Worm (Caenorhabditis elegans) whole organism, midembryonic: ENCODE data around the gene iff-1.

ENCODE experiments used
- T22C8.4 ChIP-seq: fragments of 200-800 bp; sonication (Bioruptor generic); IDR thresholded peaks from 2 replicates; pipeline ENCODE4 v1.3.6; 2022; ENCODE audit warnings: missing genetic modification characterization, missing compliant biosample characterization
- cog-1 ChIP-seq: sonication (generic microtip); optimal IDR thresholded peaks from 2 replicates; lab custom pipeline; 2016; ENCODE audit warnings: missing genetic modification characterization, missing compliant biosample characterization
- flt-1 ChIP-seq: fragments of 200-800 bp; sonication (Bioruptor generic); IDR thresholded peaks from 2 replicates; pipeline ENCODE4 v1.3.6; 2022; ENCODE audit warnings: missing genetic modification characterization, missing compliant biosample characterization
- klf-2 ChIP-seq: fragments of 200-800 bp; sonication (Bioruptor generic); conservative IDR thresholded peaks from 2 replicates; pipeline ENCODE4 v1.3.6; 2022; ENCODE audit warnings: missing genetic modification reagents, missing genetic modification characterization, missing compliant biosample characterization
- med-1 ChIP-seq: sonication (generic microtip); optimal IDR thresholded peaks from 2 replicates; lab custom pipeline; 2017; ENCODE audit warnings: missing genetic modification characterization, mild to moderate bottlenecking, missing compliant biosample characterization, antibody characterized with exemption, missing genetic modification reagents; ENCODE audit not compliant: insufficient read depth
- ref-1 ChIP-seq: fragments of 200-800 bp; sonication (Bioruptor generic); conservative IDR thresholded peaks from 2 replicates; pipeline ENCODE4 v1.3.6; 2022; ENCODE audit warnings: missing genetic modification reagents, missing genetic modification characterization, missing compliant biosample characterization
- tab-1 ChIP-seq: fragments of 200-800 bp; sonication (Bioruptor generic); IDR thresholded peaks from 2 replicates; pipeline ENCODE4 v1.3.6; 2022; ENCODE audit warnings: missing genetic modification characterization, missing compliant biosample characterization
- ztf-23 ChIP-seq: fragments of 200-800 bp; sonication (Bioruptor generic); IDR thresholded peaks from 2 replicates; pipeline ENCODE4 v1.3.6; 2022; ENCODE audit warnings: missing genetic modification reagents, missing genetic modification characterization, missing compliant biosample characterization
- ztf-29 ChIP-seq: fragments of 200-800 bp; sonication (Bioruptor generic); IDR thresholded peaks from 2 replicates; pipeline ENCODE4 v1.3.6; 2022; ENCODE audit warnings: missing genetic modification reagents, missing genetic modification characterization, missing compliant biosample characterization

Gene iff-1

DNA sequence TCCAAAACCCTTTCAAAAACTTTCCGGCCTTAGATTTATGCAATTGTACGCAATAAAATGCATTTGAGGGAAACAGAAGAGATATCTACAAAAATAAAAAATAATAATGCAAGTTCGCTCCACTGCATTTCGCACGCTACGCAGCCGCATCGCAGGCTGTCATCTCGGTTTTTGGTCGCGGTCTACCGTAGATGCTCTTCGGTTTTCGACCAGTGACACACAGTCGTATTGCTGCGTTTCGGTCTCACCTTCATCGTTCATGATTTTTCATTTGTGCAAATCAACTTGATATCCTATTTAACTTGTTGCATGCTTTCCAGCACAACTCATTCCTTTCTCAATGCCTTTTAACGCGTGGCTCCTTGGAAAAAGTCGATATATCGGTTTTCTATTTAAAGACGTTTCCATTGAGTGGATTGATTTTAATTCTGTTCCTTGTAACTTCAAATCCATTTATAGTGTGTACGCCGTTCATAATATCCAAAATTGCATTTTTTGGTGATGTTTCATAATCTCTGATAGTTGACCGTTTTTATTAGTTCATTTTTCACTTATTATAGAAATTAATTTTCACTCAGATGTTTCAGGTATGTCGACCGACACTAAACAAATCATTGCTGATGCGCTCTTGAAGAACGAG lies 33.8 kb upstream of the iff-1 start, which contains the start of gene vha-1:
Gene vha-1, plus strand, starts transcription at position 590 of the 640 bp plus-strand sequence.
- peak; percentile 53 for TF ChIP-seq cog-1 (tag; lab: Kevin White, UChicago)
- no peak for TF ChIP-seq med-1 (GFP tag; lab: Kevin White, UChicago)
- no peak; the same call in 1 of the 2 replicates for TF ChIP-seq flt-1 (GFP tag; lab: Robert Waterston, UW)
- TF ChIP-seq ztf-29 (GFP tag; lab: Robert Waterston, UW), result no peak
- TF ChIP-seq ztf-23 (GFP tag; lab: Robert Waterston, UW), result 0 out of 2 replicates have a peak, but pooled peaks have one; percentile 53

DNA sequence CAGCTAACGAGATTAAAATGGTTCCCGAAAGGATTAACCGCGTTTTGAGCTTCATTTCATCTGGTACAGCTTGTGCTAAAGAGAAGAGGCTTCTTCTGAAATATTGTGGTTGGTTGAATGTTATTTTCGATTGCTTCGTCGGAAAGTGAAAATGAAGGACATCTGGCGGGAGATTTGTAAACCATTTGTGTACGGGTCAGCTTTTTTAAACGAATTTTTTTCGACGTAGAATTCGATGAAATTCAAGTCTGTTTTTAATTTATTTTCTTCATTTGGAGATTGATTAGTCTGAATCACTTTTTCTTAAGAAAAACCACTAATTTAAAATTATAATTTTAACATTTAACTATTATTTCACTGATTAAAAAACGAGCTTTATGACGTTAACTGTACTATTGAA lies 33.3 kb upstream of the iff-1 start, which contains the start of gene sqv-3:
Gene sqv-3, minus strand, starts transcription at position 101 of the 400 bp plus-strand sequence.
- TF ChIP-seq ref-1 (GFP tag; lab: Robert Waterston, UW) (no peak), klf-2 (GFP tag; lab: Robert Waterston, UW) (no peak), ztf-29 (GFP tag; lab: Robert Waterston, UW) (no peak), ztf-23 (GFP tag; lab: Robert Waterston, UW) (no peak)

DNA sequence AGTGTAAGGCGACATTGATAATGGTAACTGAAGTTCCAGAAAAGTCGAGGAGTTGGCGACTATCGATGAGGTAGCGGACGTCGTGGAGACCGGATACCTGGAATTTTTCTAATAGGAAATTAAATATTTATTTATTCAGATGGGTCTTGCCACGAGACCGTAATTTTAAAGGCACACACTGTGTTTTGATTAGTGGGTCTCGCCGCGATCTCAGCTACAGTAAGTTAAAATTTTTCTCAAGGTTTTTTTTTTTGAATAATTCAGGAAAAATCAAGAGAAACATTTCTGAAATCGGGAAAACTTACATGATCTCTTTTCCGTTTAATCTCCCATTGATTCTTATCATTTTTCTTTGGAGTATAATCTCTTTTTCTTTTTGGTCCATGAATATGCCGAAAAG lies 32.1 kb upstream of the iff-1 start:
- TF ChIP-seq ztf-23 (GFP tag; lab: Robert Waterston, UW), result no peak
- TF ChIP-seq cog-1 (tag; lab: Kevin White, UChicago), result no peak
- TF ChIP-seq ref-1 (GFP tag; lab: Robert Waterston, UW), result no peak
- TF ChIP-seq med-1 (GFP tag; lab: Kevin White, UChicago), result no peak
- TF ChIP-seq tab-1 (GFP tag; lab: Robert Waterston, UW), result no peak
- no peak for TF ChIP-seq T22C8.4
- TF ChIP-seq ztf-29 (GFP tag; lab: Robert Waterston, UW), result no peak

DNA sequence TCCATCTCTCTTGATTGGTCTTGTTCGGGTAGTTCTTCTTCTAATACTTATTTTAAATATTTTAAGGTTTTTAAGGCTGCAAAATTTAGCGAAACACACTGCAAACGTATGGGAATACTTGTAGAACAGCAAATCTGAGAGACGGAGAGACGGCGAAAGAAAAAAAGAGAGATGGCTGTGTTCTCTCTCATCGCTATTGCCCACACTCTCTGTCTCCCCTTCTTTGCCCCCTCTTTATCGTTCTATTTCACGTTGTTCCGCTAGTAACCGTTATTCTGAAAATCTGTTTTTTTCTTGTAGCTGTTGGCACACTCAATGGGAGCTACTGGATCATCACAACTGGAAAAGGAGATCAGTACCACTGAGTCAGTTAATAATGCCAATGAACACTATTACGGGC lies 29.3 kb upstream of the iff-1 start, which contains the start of gene usp-46:
Gene usp-46, plus strand, starts transcription at position 301 of the 400 bp plus-strand sequence.
- TF ChIP-seq flt-1 (GFP tag; lab: Robert Waterston, UW) (0 out of 2 replicates have a peak, but pooled peaks have one; percentile 39), ref-1 (GFP tag; lab: Robert Waterston, UW) (no peak)

DNA sequence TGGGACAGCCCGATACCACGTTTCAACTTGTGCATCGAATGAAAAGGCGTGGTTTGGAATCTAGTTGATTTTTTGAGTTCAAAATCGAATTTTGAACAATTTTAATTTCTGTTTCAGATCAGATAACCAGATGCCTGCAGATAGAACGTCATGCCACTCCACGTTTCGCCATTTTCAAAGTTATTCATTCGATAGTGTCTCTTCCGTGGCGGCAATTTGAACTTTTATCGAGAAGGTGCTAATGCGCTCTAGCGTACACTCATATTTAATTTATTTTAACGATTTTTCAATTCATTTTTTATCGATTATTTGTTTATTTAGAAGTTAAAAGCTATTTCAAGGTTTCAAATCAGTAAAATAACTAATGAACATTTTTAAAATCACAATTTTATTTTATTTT lies 28.9 kb upstream of the iff-1 start:
- TF ChIP-seq cog-1 (tag; lab: Kevin White, UChicago), result no peak
- TF ChIP-seq tab-1 (GFP tag; lab: Robert Waterston, UW), result no peak
- TF ChIP-seq ztf-23 (GFP tag; lab: Robert Waterston, UW), result no peak
- TF ChIP-seq med-1 (GFP tag; lab: Kevin White, UChicago), result no peak
- TF ChIP-seq ztf-29 (GFP tag; lab: Robert Waterston, UW), result no peak
- TF ChIP-seq T22C8.4, result no peak
- no peak for TF ChIP-seq ref-1 (GFP tag; lab: Robert Waterston, UW)

DNA sequence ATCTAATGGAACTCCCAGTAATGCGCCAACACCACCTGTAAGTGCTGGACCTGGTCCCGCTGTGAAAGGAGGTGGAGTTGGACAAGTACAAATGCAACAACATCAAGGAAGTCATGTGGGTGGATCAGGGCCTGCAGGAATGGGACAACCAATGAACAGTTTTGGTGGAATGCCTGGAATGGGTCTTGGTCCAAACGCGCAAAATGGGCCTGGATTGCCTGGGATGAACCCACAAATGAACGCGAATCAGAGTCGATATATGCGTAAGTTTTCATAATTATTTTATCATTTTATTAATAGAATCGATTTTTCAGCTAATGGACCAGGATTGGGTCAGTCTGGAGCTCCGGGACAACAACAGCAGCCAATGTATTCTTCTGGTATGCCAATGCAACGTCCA lies 25.4 kb upstream of the iff-1 start:
- no peak for TF ChIP-seq tab-1 (GFP tag; lab: Robert Waterston, UW)
- no peak for TF ChIP-seq cog-1 (tag; lab: Kevin White, UChicago)
- no peak for TF ChIP-seq T22C8.4
- no peak for TF ChIP-seq klf-2 (GFP tag; lab: Robert Waterston, UW)
- TF ChIP-seq ztf-29 (GFP tag; lab: Robert Waterston, UW), result no peak
- TF ChIP-seq med-1 (GFP tag; lab: Kevin White, UChicago), result no peak
- no peak for TF ChIP-seq ztf-23 (GFP tag; lab: Robert Waterston, UW)
- no peak for TF ChIP-seq flt-1 (GFP tag; lab: Robert Waterston, UW)
- no peak for TF ChIP-seq ref-1 (GFP tag; lab: Robert Waterston, UW)

DNA sequence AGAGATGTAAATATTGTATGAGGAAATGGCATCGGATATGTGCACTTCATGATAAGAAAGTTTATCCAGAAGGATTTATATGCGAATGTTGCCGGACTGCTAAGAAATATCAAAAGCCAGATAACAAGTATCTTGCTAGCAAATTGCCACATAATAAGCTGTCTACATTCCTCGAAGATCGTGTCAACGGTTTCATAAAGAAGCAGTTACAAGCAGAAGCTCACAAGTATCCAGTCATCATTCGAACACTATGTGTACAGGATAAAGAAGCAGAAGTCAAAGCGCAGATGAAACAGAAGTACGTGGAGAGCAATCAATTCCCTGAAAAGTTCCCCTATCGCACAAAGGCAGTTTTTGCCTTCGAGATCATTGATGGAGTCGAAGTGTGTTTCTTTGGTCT lies 23.6 kb upstream of the iff-1 start:
- TF ChIP-seq tab-1 (GFP tag; lab: Robert Waterston, UW) (no peak), cog-1 (tag; lab: Kevin White, UChicago) (no peak), T22C8.4 (no peak), ref-1 (GFP tag; lab: Robert Waterston, UW) (no peak), ztf-29 (GFP tag; lab: Robert Waterston, UW) (no peak), ztf-23 (GFP tag; lab: Robert Waterston, UW) (no peak), flt-1 (GFP tag; lab: Robert Waterston, UW) (no peak), klf-2 (GFP tag; lab: Robert Waterston, UW) (no peak), med-1 (GFP tag; lab: Kevin White, UChicago) (no peak)

DNA sequence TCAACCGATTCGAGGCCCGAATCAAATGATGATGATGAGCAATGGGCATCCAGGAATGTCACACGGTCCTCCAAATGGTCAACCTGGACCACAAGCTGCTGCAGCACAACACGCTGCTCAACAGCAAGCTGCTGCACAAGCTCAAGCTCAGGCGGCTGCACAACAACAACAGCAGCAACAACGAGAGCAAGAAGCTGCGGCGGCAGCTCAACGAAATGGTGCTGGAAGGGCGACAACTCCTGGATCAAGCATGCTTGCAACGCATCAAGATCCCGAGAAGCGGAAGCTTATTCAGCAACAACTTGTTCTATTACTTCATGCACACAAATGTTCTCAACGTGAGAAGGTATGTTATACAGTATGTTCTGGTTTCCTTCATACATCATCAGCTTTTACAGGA lies 21.0 kb upstream of the iff-1 start:
- TF ChIP-seq cog-1 (tag; lab: Kevin White, UChicago) (no peak), flt-1 (GFP tag; lab: Robert Waterston, UW) (0 out of 2 replicates have a peak, but pooled peaks have one; percentile 50)

DNA sequence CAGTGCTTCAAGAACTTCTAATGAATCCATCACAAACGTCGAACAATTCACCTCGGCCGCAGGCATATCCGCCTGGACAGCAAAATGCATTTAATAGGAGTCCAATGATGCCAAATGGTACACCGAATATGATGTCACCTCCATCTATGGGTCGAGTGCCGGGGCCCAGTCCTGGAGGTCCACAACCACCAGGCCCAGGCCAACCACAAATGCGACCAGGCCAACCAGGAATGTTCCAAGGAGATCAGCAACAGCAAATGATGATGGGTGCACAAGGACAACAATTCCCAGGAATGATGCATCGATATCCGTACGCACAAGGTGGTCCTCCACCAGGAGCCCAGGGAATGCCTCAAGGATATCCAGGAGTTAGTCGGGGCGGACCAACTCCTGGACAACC lies 20.1 kb upstream of the iff-1 start:
- TF ChIP-seq flt-1 (GFP tag; lab: Robert Waterston, UW) (0 out of 2 replicates have a peak, but pooled peaks have one; percentile 59), ztf-23 (GFP tag; lab: Robert Waterston, UW) (no peak), cog-1 (tag; lab: Kevin White, UChicago) (no peak), med-1 (GFP tag; lab: Kevin White, UChicago) (no peak), ztf-29 (GFP tag; lab: Robert Waterston, UW) (no peak)

DNA sequence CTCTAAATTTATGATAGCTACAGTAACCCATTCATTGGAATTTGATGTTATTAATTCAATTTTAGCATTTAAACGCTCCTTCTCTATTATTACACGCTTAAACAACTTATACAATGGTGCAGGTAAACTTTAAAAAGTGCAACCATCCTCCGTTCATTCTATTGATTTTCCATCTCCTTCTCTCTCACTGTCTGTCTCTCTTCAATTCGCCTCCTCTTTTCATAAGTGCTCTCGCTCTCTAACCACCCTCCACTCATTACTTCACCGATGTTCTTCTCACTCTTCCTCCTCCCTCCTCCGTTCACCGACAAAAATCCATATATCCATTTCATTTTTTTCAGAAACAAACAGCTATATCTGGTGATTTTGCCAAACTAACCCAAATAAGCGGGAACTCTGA lies 19.2 kb upstream of the iff-1 start, which contains the start of gene cbp-1:
Gene cbp-1, plus strand, starts transcription at position 335 of the 400 bp plus-strand sequence.
- no peak for TF ChIP-seq cog-1 (tag; lab: Kevin White, UChicago)
- no peak for TF ChIP-seq ref-1 (GFP tag; lab: Robert Waterston, UW)
- TF ChIP-seq ztf-23 (GFP tag; lab: Robert Waterston, UW), result peak; percentile 16; the same call in 1 of the 2 replicates
- TF ChIP-seq T22C8.4, result peak; percentile 88
